Fruit fly (Drosophila melanogaster): ENCODE results near the gene Spn28Dc.

Gene Spn28Dc

dm6 chr2L:7992654-7993053 is 14.4 kb downstream of the Spn28Dc start:
- no peak for TF ChIP-seq N (GFP tag; optimal IDR thresholded peaks at IDR 0.05)
- TF ChIP-seq dmrt93B (GFP tag; optimal IDR thresholded peaks at IDR 0.05) = no peak
- TF ChIP-seq sage (GFP tag; optimal IDR thresholded peaks at IDR 0.05) = no peak
- no peak for TF ChIP-seq Myc (optimal IDR thresholded peaks at IDR 0.05)
- TF ChIP-seq ey (GFP tag; optimal IDR thresholded peaks at IDR 0.05) = no peak
- TF ChIP-seq sv (GFP tag; optimal IDR thresholded peaks at IDR 0.05) = no peak

DNA sequence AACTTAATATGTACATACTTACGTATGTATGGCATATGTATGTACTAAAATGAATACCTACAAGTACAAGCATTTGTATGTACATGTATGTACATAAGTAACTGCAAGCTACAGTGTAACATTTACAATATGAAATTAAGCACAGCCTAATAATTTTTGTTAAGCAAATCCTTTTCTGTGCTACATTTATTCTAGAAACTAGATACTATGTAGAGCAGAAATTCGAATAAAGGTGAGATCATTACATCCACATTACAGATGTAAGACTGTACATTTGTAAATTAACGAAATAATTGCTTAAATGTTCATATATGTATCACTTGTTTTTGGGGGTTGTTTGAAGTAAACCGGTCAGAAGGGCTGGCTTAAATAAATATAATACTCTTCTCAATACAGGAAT is 15.1 kb downstream of the Spn28Dc start:
- TF ChIP-seq Dif (GFP tag; optimal IDR thresholded peaks at IDR 0.05; ENCODE audit: partially characterized antibody) (no peak), h (GFP tag; optimal IDR thresholded peaks at IDR 0.05) (peak; percentile 16), dmrt93B (GFP tag; optimal IDR thresholded peaks at IDR 0.05) (peak; percentile 15), lola (GFP tag; optimal IDR thresholded peaks at IDR 0.05) (no peak), Rel (GFP tag; optimal IDR thresholded peaks at IDR 0.05) (no peak), Rel (tag; optimal IDR thresholded peaks at IDR 0.05) (peak; percentile 55), brk (GFP tag; optimal IDR thresholded peaks at IDR 0.05) (peak; percentile 46), CG32264 (GFP tag; optimal IDR thresholded peaks at IDR 0.05) (peak; percentile 28), Hr78 (GFP tag; optimal IDR thresholded peaks at IDR 0.05) (no peak), Hr83 (GFP tag; optimal IDR thresholded peaks at IDR 0.05; ENCODE audit: poor library complexity, severe bottlenecking) (no peak), Myc (optimal IDR thresholded peaks at IDR 0.05) (no peak), dl (GFP tag; optimal IDR thresholded peaks at IDR 0.05; ENCODE audit: insufficient read depth in 1 of 2, partially characterized antibody in 2 of 2) (no peak), Jra (GFP tag; optimal IDR thresholded peaks at IDR 0.05) (no peak), foxo (GFP tag; optimal IDR thresholded peaks at IDR 0.05) (peak in 1 of 2 experiments; percentile 41), Abd-B (GFP tag; optimal IDR thresholded peaks at IDR 0.05) (no peak), woc (GFP tag; optimal IDR thresholded peaks at IDR 0.05) (peak; percentile 15), pan (optimal IDR thresholded peaks at IDR 0.05) (no peak), Dfd (GFP tag; optimal IDR thresholded peaks at IDR 0.05) (no peak), OdsH (GFP tag; optimal IDR thresholded peaks at IDR 0.05) (peak; percentile 78), rgr (GFP tag; optimal IDR thresholded peaks at IDR 0.05) (peak; percentile 55), Mio (GFP tag; optimal IDR thresholded peaks at IDR 0.05) (no peak), Sp1 (GFP tag; optimal IDR thresholded peaks at IDR 0.05) (peak; percentile 77), GATAd (GFP tag; optimal IDR thresholded peaks at IDR 0.05) (no peak), sv (GFP tag; optimal IDR thresholded peaks at IDR 0.05) (no peak), N (GFP tag; optimal IDR thresholded peaks at IDR 0.05) (no peak), Hnf4 (GFP tag; optimal IDR thresholded peaks at IDR 0.05) (peak; percentile 61), br (GFP tag; optimal IDR thresholded peaks at IDR 0.05) (peak; percentile 60), usp (GFP tag; optimal IDR thresholded peaks at IDR 0.05) (no peak), fru (GFP tag; optimal IDR thresholded peaks at IDR 0.05) (no peak), HLH106 (tag; optimal IDR thresholded peaks at IDR 0.05) (peak; percentile 75), psq (GFP tag; optimal IDR thresholded peaks at IDR 0.05) (peak; percentile 52), CrebA (GFP tag; optimal IDR thresholded peaks at IDR 0.05; ENCODE audit: borderline replicate concordance) (no peak), tai (GFP tag; optimal IDR thresholded peaks at IDR 0.05) (peak; percentile 75), jim (GFP tag; optimal IDR thresholded peaks at IDR 0.05) (no peak), sage (GFP tag; optimal IDR thresholded peaks at IDR 0.05) (no peak), CG9705 (GFP tag; optimal IDR thresholded peaks at IDR 0.05) (peak; percentile 16), dsf (GFP tag; optimal IDR thresholded peaks at IDR 0.05; ENCODE audit: borderline replicate concordance) (no peak), ey (GFP tag; optimal IDR thresholded peaks at IDR 0.05) (peak; percentile 73), Vsx2 (GFP tag; optimal IDR thresholded peaks at IDR 0.05; ENCODE audit: partially characterized antibody) (no peak)

dm6 chr2L:7991391-7991876 is 15.6 kb downstream of the Spn28Dc start:
- TF ChIP-seq HLH106 (tag; optimal IDR thresholded peaks at IDR 0.05) (peak; percentile 4), dmrt93B (GFP tag; optimal IDR thresholded peaks at IDR 0.05) (no peak), Dif (GFP tag; optimal IDR thresholded peaks at IDR 0.05; ENCODE audit: partially characterized antibody) (peak; percentile 46), dl (GFP tag; optimal IDR thresholded peaks at IDR 0.05; ENCODE audit: insufficient read depth in 1 of 2, partially characterized antibody in 2 of 2) (peak; percentile 26 to 69), Hr83 (GFP tag; optimal IDR thresholded peaks at IDR 0.05; ENCODE audit: poor library complexity, severe bottlenecking) (peak; percentile 51)
